Worm (Caenorhabditis elegans): ENCODE results near the gene srh-1.
"Not testable (repeated sequence)": the region's sequence is repeated elsewhere in the genome, so short reads cannot be mapped to it uniquely, and the experiment has no call there.

The srh-1 gene

ce11 chrV:11485558-11485957 is at the start of gene srh-1:
Gene srh-1, plus strand, starts transcription at chrV:11485858.
- no peak for TF ChIP-seq unc-62 (GFP tag; optimal IDR thresholded peaks at IDR 0.05)

ce11 chrV:11436407-11436806 is 49.3 kb upstream of the srh-1 start:
- TF ChIP-seq unc-62 (GFP tag; optimal IDR thresholded peaks at IDR 0.05) = no peak

ce11 chrV:11438464-11438863 is 47.2 kb upstream of the srh-1 start, which contains the start of gene dmsr-1:
Gene dmsr-1, plus strand, starts transcription at chrV:11438764.
- TF ChIP-seq unc-62 (GFP tag; optimal IDR thresholded peaks at IDR 0.05) = no peak

ce11 chrV:11439202-11439601 is 46.5 kb upstream of the srh-1 start:
- no peak for TF ChIP-seq unc-62 (GFP tag; optimal IDR thresholded peaks at IDR 0.05)

ce11 chrV:11443503-11443902 is 42.2 kb upstream of the srh-1 start, which contains the start of gene F57B7.2:
Gene F57B7.2, minus strand, starts transcription at chrV:11443603.
- TF ChIP-seq unc-62 (GFP tag; optimal IDR thresholded peaks at IDR 0.05) = no peak

ce11 chrV:11445375-11445774 is 40.3 kb upstream of the srh-1 start:
- TF ChIP-seq unc-62 (GFP tag; optimal IDR thresholded peaks at IDR 0.05) = no peak

- no peak for TF ChIP-seq unc-62 (GFP tag; optimal IDR thresholded peaks at IDR 0.05)
Observed at ce11 chrV:11446297-11446696, 39.4 kb upstream of the srh-1 start, which contains the start of gene mig-17. Gene mig-17, plus strand, starts transcription at chrV:11446685.

- TF ChIP-seq unc-62 (GFP tag; optimal IDR thresholded peaks at IDR 0.05) = no peak
Observed at ce11 chrV:11449404-11449803, 36.3 kb upstream of the srh-1 start.

- no peak for TF ChIP-seq unc-62 (GFP tag; optimal IDR thresholded peaks at IDR 0.05)
Observed at ce11 chrV:11450257-11450656, 35.4 kb upstream of the srh-1 start, which contains the start of gene col-156. Gene col-156, minus strand, starts transcription at chrV:11450357.

- TF ChIP-seq unc-62 (GFP tag; optimal IDR thresholded peaks at IDR 0.05) = no peak
Observed at ce11 chrV:11454917-11455316, 30.7 kb upstream of the srh-1 start.

ce11 chrV:11459255-11459654 is 26.4 kb upstream of the srh-1 start, which contains the start of gene T11F9.1:
Gene T11F9.1, plus strand, starts transcription at chrV:11459555.
- no peak for TF ChIP-seq unc-62 (GFP tag; optimal IDR thresholded peaks at IDR 0.05)

- TF ChIP-seq unc-62 (GFP tag; optimal IDR thresholded peaks at IDR 0.05) = no peak
Observed at ce11 chrV:11462963-11463453, 22.6 kb upstream of the srh-1 start, which contains the start of gene zipt-16. Gene zipt-16, plus strand, starts transcription at chrV:11463013.

ce11 chrV:11470210-11470713 is 15.4 kb upstream of the srh-1 start, which contains the start of gene aat-6:
Gene aat-6, minus strand, starts transcription at chrV:11470663.
- no peak for TF ChIP-seq unc-62 (GFP tag; optimal IDR thresholded peaks at IDR 0.05)

- TF ChIP-seq unc-62 (GFP tag; optimal IDR thresholded peaks at IDR 0.05) = no peak
Observed at ce11 chrV:11472209-11472608, 13.4 kb upstream of the srh-1 start, which contains the start of the genes nas-20 and nas-21. Gene nas-20, minus strand, starts transcription at chrV:11472309. Gene nas-21, plus strand, starts transcription at chrV:11472564.

ce11 chrV:11474399-11474798 is 11.3 kb upstream of the srh-1 start, which contains the start of gene nas-22:
Gene nas-22, plus strand, starts transcription at chrV:11474699.
- TF ChIP-seq unc-62 (GFP tag; optimal IDR thresholded peaks at IDR 0.05) = no peak

- TF ChIP-seq unc-62 (GFP tag; optimal IDR thresholded peaks at IDR 0.05) = not testable (repeated sequence)
Observed at ce11 chrV:11475638-11476037, 10.0 kb upstream of the srh-1 start, which contains the start of gene T11F9.7. Gene T11F9.7, plus strand, starts transcription at chrV:11475938.

ce11 chrV:11479406-11479805 is 6.3 kb upstream of the srh-1 start, which contains the start of gene T11F9.22:
Gene T11F9.22, plus strand, starts transcription at chrV:11479706.
- TF ChIP-seq unc-62 (GFP tag; optimal IDR thresholded peaks at IDR 0.05) = no peak

All from whole organism, dauer.